Worm (Caenorhabditis elegans) whole organism, mixed stage, embryonic: ENCODE data around the gene R07B7.6.

Experiments used
- blmp-1 ChIP-seq: fragments of 150-350 bp; optimal IDR thresholded peaks from 2 replicates; lab custom pipeline; 2014; ENCODE audit warnings: missing biosample characterization, missing genetic modification characterization
- ceh-43 ChIP-seq: fragments of 200-800 bp; sonication (Bioruptor generic); optimal IDR thresholded peaks from 2 replicates; lab custom pipeline; 2018; ENCODE audit warnings: mild to moderate bottlenecking, missing genetic modification characterization, moderate library complexity, missing compliant biosample characterization
- ceh-83 ChIP-seq: fragments of 200-800 bp; sonication (Bioruptor generic); optimal IDR thresholded peaks from 2 replicates; lab custom pipeline; 2018; ENCODE audit warnings: mild to moderate bottlenecking, missing genetic modification characterization, missing compliant biosample characterization
- ces-1 ChIP-seq: fragments of 150-350 bp; optimal IDR thresholded peaks from 2 replicates; lab custom pipeline; 2014; ENCODE audit warnings: missing biosample characterization, missing genetic modification reagents, missing genetic modification characterization
- cnd-1 ChIP-seq: fragments of 200-800 bp; sonication (Bioruptor generic); optimal IDR thresholded peaks from 2 replicates; lab custom pipeline; 2018; ENCODE audit warnings: mild to moderate bottlenecking, missing genetic modification characterization, missing compliant biosample characterization
- elt-1 ChIP-seq: sonication (generic microtip); optimal IDR thresholded peaks from 2 replicates; lab custom pipeline; 2017; ENCODE audit warnings: missing genetic modification characterization, mild to moderate bottlenecking, missing compliant biosample characterization, antibody characterized with exemption, moderate library complexity, borderline replicate concordance; ENCODE audit not compliant: insufficient read depth
- elt-3 ChIP-seq: fragments of 150-350 bp; optimal IDR thresholded peaks from 2 replicates; lab custom pipeline; 2014; ENCODE audit warnings: missing biosample characterization, missing genetic modification characterization
- flh-1 ChIP-seq: fragments of 200-800 bp; sonication (Bioruptor generic); optimal IDR thresholded peaks from 2 replicates; lab custom pipeline; 2018; ENCODE audit warnings: mild to moderate bottlenecking, missing genetic modification characterization, moderate library complexity, missing compliant biosample characterization
- ham-2 ChIP-seq: fragments of 200-800 bp; sonication (Bioruptor generic); optimal IDR thresholded peaks from 2 replicates; lab custom pipeline; 2018; ENCODE audit warnings: mild to moderate bottlenecking, missing genetic modification characterization, missing compliant biosample characterization
- hlh-1 ChIP-seq: fragments of 150-350 bp; optimal IDR thresholded peaks from 2 replicates; lab custom pipeline; 2014; ENCODE audit warnings: missing biosample characterization, missing genetic modification reagents, missing genetic modification characterization
- lin-13 ChIP-seq: fragments of 150-350 bp; optimal IDR thresholded peaks from 2 replicates; lab custom pipeline; 2014; ENCODE audit warnings: missing biosample characterization, missing genetic modification characterization
- lin-32 ChIP-seq: fragments of 200-800 bp; sonication (Bioruptor generic); optimal IDR thresholded peaks from 2 replicates; lab custom pipeline; 2018; ENCODE audit warnings: mild to moderate bottlenecking, missing genetic modification characterization, missing compliant biosample characterization
- lsy-2 ChIP-seq: fragments of 150-350 bp; optimal IDR thresholded peaks from 2 replicates; lab custom pipeline; 2014; ENCODE audit warnings: missing biosample characterization, missing genetic modification characterization
- mep-1 ChIP-seq: fragments of 150-350 bp; optimal IDR thresholded peaks from 2 replicates; lab custom pipeline; 2017; ENCODE audit warnings: missing biosample characterization, missing genetic modification reagents, missing genetic modification characterization, inconsistent platforms
- mls-2 ChIP-seq: sonication (generic microtip); optimal IDR thresholded peaks from 2 replicates; lab custom pipeline; 2016; ENCODE audit warnings: mild to moderate bottlenecking, missing genetic modification characterization, moderate library complexity, missing compliant biosample characterization
- nhr-12 ChIP-seq: fragments of 150-350 bp; optimal IDR thresholded peaks from 2 replicates; lab custom pipeline; 2014; ENCODE audit warnings: missing biosample characterization, missing genetic modification characterization
- nhr-2 ChIP-seq: fragments of 150-350 bp; optimal IDR thresholded peaks from 2 replicates; lab custom pipeline; 2014; ENCODE audit warnings: missing biosample characterization, missing genetic modification characterization
- nhr-237 ChIP-seq: fragments of 150-350 bp; optimal IDR thresholded peaks from 2 replicates; lab custom pipeline; 2014; ENCODE audit warnings: missing biosample characterization, missing genetic modification characterization
- nhr-28 ChIP-seq: fragments of 150-350 bp; optimal IDR thresholded peaks from 2 replicates; lab custom pipeline; 2014; ENCODE audit warnings: missing biosample characterization, missing genetic modification characterization
- nhr-76 ChIP-seq: sonication (generic microtip); optimal IDR thresholded peaks from 2 replicates; lab custom pipeline; 2017; ENCODE audit warnings: missing biosample characterization, missing genetic modification characterization
- pha-4 ChIP-seq: fragments of 150-350 bp; optimal IDR thresholded peaks from 2 replicates; lab custom pipeline; 2018; ENCODE audit warnings: missing biosample characterization, missing genetic modification reagents, missing genetic modification characterization
- sem-2 ChIP-seq: fragments of 200-800 bp; sonication (Bioruptor generic); optimal IDR thresholded peaks from 2 replicates; lab custom pipeline; 2018; ENCODE audit warnings: mild to moderate bottlenecking, missing genetic modification characterization, missing compliant biosample characterization
- sptf-1 ChIP-seq: sonication (generic microtip); optimal IDR thresholded peaks from 2 replicates; lab custom pipeline; 2017; ENCODE audit warnings: mild to moderate bottlenecking, missing genetic modification characterization, moderate library complexity, missing compliant biosample characterization
- tbx-8 ChIP-seq: fragments of 200-800 bp; sonication (Bioruptor generic); optimal IDR thresholded peaks from 2 replicates; lab custom pipeline; 2018; ENCODE audit warnings: mild to moderate bottlenecking, missing genetic modification characterization, moderate library complexity, missing compliant biosample characterization
- unc-120 ChIP-seq: sonication (generic microtip); optimal IDR thresholded peaks from 2 replicates; lab custom pipeline; 2017; ENCODE audit warnings: missing genetic modification characterization, missing compliant biosample characterization; ENCODE audit not compliant: poor library complexity, severe bottlenecking
- unc-39 ChIP-seq: fragments of 150-350 bp; optimal IDR thresholded peaks from 2 replicates; lab custom pipeline; 2014; ENCODE audit warnings: missing biosample characterization, missing genetic modification characterization
- zip-8 ChIP-seq: fragments of 150-350 bp; optimal IDR thresholded peaks from 2 replicates; lab custom pipeline; 2014; ENCODE audit warnings: missing biosample characterization, missing genetic modification characterization
- ztf-11 ChIP-seq: fragments of 150-350 bp; optimal IDR thresholded peaks from 2 replicates; lab custom pipeline; 2014; ENCODE audit warnings: missing biosample characterization, missing genetic modification characterization

R07B7.6 gene

ce11 chrV:12063036-12063435 is 11.8 kb downstream of the R07B7.6 start, which contains the start of gene clh-6:
clh-6 (minus strand) TSS chrV:12063368.
- TF ChIP-seq unc-120 (tag; lab: Kevin White, UChicago) (no peak), zip-8 (tag; lab: Kevin White, UChicago) (no peak), nhr-237 (tag; lab: Kevin White, UChicago) (no peak), unc-39 (no peak), nhr-2 (tag; lab: Kevin White, UChicago) (no peak), elt-3 (tag; lab: Kevin White, UChicago) (no peak), lin-13 (tag; lab: Kevin White, UChicago) (no peak), blmp-1 (tag; lab: Kevin White, UChicago) (no peak), ces-1 (no peak), pha-4 (tag; lab: Kevin White, UChicago) (no peak), sptf-1 (tag; lab: Kevin White, UChicago) (no peak), ham-2 (GFP tag; lab: Kevin White, UChicago) (no peak), lin-32 (GFP tag; lab: Kevin White, UChicago) (no peak), flh-1 (GFP tag; lab: Kevin White, UChicago) (no peak), ceh-83 (no peak), lsy-2 (tag; lab: Kevin White, UChicago) (no peak), nhr-12 (tag; lab: Kevin White, UChicago) (no peak), mep-1 (tag; lab: Kevin White, UChicago) (no peak), elt-1 (tag; lab: Kevin White, UChicago) (no peak)

ce11 chrV:12059719-12060118 is 15.1 kb downstream of the R07B7.6 start, which contains the start of gene R07B7.2:
R07B7.2 (minus strand) TSS chrV:12059753.
- peak; percentile 75 for TF ChIP-seq zip-8 (tag; lab: Kevin White, UChicago)
- TF ChIP-seq nhr-28 (tag; lab: Kevin White, UChicago): no peak
- TF ChIP-seq, all 35 proteins: peak for 1

DNA sequence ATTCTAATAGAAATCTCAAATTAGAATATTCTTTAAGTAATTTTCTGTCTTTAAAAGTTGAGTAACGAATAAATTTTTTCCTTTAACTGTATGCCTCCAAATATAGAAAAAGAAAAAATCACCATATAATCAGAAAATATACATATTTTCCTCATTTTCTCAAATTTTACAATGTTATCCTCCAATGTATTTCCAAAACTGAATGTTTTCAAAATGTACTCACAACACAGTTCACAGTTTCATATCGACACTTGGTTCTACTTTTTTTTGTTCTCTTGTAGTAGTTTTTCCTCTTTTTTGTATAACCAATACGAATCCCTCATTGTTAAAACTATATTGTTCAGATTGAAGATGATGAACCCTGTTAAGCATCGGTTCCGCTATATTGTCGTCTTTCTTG is 21.2 kb downstream of the R07B7.6 start, which contains the start of gene F10C2.7:
TSS of gene F10C2.7 (plus strand) at position 301 of the 400 bp plus-strand sequence.
- TF ChIP-seq ham-2 (GFP tag; lab: Kevin White, UChicago) (no peak), tbx-8 (GFP tag; lab: Kevin White, UChicago) (no peak), elt-1 (tag; lab: Kevin White, UChicago) (no peak)

ce11 chrV:12048445-12048844 is 26.3 kb downstream of the R07B7.6 start, which contains the start of gene dars-2:
dars-2 (plus strand) TSS chrV:12048745.
- TF ChIP-seq hlh-1 (no peak), elt-3 (tag; lab: Kevin White, UChicago) (no peak), mls-2 (no peak), nhr-237 (tag; lab: Kevin White, UChicago) (no peak), cnd-1 (no peak), ztf-11 (tag; lab: Kevin White, UChicago) (no peak), mep-1 (tag; lab: Kevin White, UChicago) (no peak), nhr-2 (tag; lab: Kevin White, UChicago) (no peak), elt-1 (tag; lab: Kevin White, UChicago) (no peak), ces-1 (no peak), lsy-2 (tag; lab: Kevin White, UChicago) (no peak), nhr-28 (tag; lab: Kevin White, UChicago) (no peak), sem-2 (no peak), nhr-76 (tag; lab: Kevin White, UChicago) (no peak)

DNA sequence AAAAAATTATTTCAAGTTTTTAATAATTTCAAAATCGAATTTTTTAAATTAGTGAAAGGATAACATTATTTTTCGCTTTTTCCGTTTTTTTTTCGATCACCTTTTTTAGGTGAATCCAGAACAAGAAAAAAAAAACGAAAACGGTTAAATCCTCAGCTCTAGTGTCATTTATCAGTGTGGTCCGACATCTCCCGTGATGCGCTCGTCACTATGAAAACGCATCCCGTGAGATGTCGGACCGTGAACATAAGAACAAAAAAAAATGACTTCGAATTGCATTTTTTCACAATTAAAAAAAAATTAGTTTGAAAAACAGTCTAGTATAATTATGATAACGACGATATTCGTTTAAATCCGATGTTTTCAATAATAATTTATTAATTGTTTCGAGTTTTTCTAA is 27.1 kb downstream of the R07B7.6 start:
- TF ChIP-seq elt-1 (tag; lab: Kevin White, UChicago): no peak

DNA sequence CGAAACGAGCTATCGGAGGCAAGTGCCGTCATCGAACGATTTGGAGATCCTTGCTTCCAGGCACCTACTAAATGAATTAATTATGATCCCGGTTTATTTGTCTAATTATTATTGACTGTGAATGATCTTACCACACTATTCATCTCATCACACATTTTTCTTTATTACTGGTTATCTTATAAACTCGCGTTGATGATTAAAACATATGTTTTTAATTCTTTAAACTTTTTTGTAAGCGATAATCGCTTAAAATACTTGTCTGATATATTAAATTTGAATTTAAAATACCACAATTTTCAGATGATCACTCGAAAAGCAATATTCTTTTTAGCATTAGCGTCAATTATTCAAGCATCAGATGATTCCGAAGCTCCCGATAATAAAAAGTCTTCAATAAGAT is 29.7 kb downstream of the R07B7.6 start, which contains the start of gene F10C2.5:
TSS of gene F10C2.5 (plus strand) at position 301 of the 400 bp plus-strand sequence.
- TF ChIP-seq elt-1 (tag; lab: Kevin White, UChicago): no peak
- no peak for TF ChIP-seq ceh-43
- TF ChIP-seq tbx-8 (GFP tag; lab: Kevin White, UChicago): no peak
- TF ChIP-seq ham-2 (GFP tag; lab: Kevin White, UChicago): no peak
- TF ChIP-seq nhr-76 (tag; lab: Kevin White, UChicago): no peak
- no peak for TF ChIP-seq nhr-2 (tag; lab: Kevin White, UChicago)
